Fruit fly (Drosophila melanogaster) whole organism, embryonic: ENCODE results near the gene CG10761.

Experiments
- Adf1 ChIP-seq: fragments of 200-800 bp; sonication (Bioruptor generic); IDR thresholded peaks from 2 replicates; pipeline ENCODE4 v1.3.6; 2022; ENCODE audit warnings: missing biosample characterization, missing genetic modification characterization
- Bteb2 ChIP-seq: fragments of 200-800 bp; sonication (Bioruptor generic); optimal IDR thresholded peaks from 2 replicates; lab custom pipeline; 2016; ENCODE audit warnings: missing biosample characterization, missing genetic modification characterization
- CG1024 ChIP-seq: fragments of 200-800 bp; sonication (Bioruptor generic); IDR thresholded peaks from 2 replicates; pipeline ENCODE4 v1.3.6; 2022; ENCODE audit warnings: missing biosample characterization, missing genetic modification characterization
- CG10267 ChIP-seq: fragments of 200-800 bp; sonication (Bioruptor generic); optimal IDR thresholded peaks from 2 replicates; lab custom pipeline; 2018; ENCODE audit warnings: missing biosample characterization, mild to moderate bottlenecking, missing genetic modification characterization, moderate library complexity
- CG10979 ChIP-seq: fragments of 200-800 bp; sonication (Bioruptor generic); optimal IDR thresholded peaks from 2 replicates; lab custom pipeline; 2018; ENCODE audit warnings: missing biosample characterization, mild to moderate bottlenecking, missing genetic modification characterization, moderate library complexity
- CG11456 ChIP-seq: fragments of 200-800 bp; sonication (Bioruptor generic); IDR thresholded peaks from 3 replicates; pipeline ENCODE4 v1.3.6; 2022; ENCODE audit warnings: missing biosample characterization, missing genetic modification characterization
- CG12071 ChIP-seq: fragments of 200-800 bp; sonication (Bioruptor generic); optimal IDR thresholded peaks from 3 replicates; lab custom pipeline; 2018; ENCODE audit warnings: missing biosample characterization, mild to moderate bottlenecking, missing genetic modification characterization
- CG12219 ChIP-seq: fragments of 200-800 bp; sonication (Bioruptor generic); optimal IDR thresholded peaks from 3 replicates; lab custom pipeline; 2018; ENCODE audit warnings: missing biosample characterization, mild to moderate bottlenecking, missing genetic modification characterization
- CG12744 ChIP-seq: fragments of 200-800 bp; sonication (Bioruptor generic); optimal IDR thresholded peaks from 2 replicates; lab custom pipeline; 2016; ENCODE audit warnings: missing biosample characterization, missing genetic modification characterization
- CG13123 ChIP-seq: fragments of 200-800 bp; sonication (Bioruptor generic); optimal IDR thresholded peaks from 2 replicates; lab custom pipeline; 2016; ENCODE audit warnings: missing biosample characterization, missing genetic modification characterization
- CG14050 ChIP-seq: fragments of 200-800 bp; sonication (Bioruptor generic); IDR thresholded peaks from 3 replicates; pipeline ENCODE4 v1.3.6; 2022; ENCODE audit warnings: missing biosample characterization, missing genetic modification characterization
- CG1529 ChIP-seq: fragments of 200-800 bp; sonication (Bioruptor generic); optimal IDR thresholded peaks from 3 replicates; lab custom pipeline; 2018; ENCODE audit warnings: missing biosample characterization, missing genetic modification characterization
- CG15601 ChIP-seq: fragments of 200-800 bp; sonication (Bioruptor generic); optimal IDR thresholded peaks from 3 replicates; lab custom pipeline; 2019; ENCODE audit warnings: missing biosample characterization, mild to moderate bottlenecking, missing genetic modification characterization, moderate library complexity
- CG1603 ChIP-seq: fragments of 200-800 bp; sonication (Bioruptor generic); optimal IDR thresholded peaks from 2 replicates; lab custom pipeline; 2019; ENCODE audit warnings: missing biosample characterization, mild to moderate bottlenecking, missing genetic modification characterization, moderate library complexity
- CG1647 ChIP-seq: fragments of 200-800 bp; sonication (Bioruptor generic); optimal IDR thresholded peaks from 3 replicates; lab custom pipeline; 2016; ENCODE audit warnings: missing biosample characterization, missing genetic modification characterization
- CG17328 ChIP-seq: fragments of 200-800 bp; sonication (Bioruptor generic); IDR thresholded peaks from 2 replicates; pipeline ENCODE4 v1.3.6; 2022; ENCODE audit warnings: missing biosample characterization, missing genetic modification characterization
- CG1832 ChIP-seq: fragments of 200-800 bp; sonication (Bioruptor generic); optimal IDR thresholded peaks from 2 replicates; lab custom pipeline; 2017; ENCODE audit warnings: missing biosample characterization, mild to moderate bottlenecking, missing genetic modification characterization, inconsistent platforms
- CG3163 ChIP-seq: fragments of 200-800 bp; sonication (Bioruptor generic); optimal IDR thresholded peaks from 3 replicates; lab custom pipeline; 2016; ENCODE audit warnings: missing biosample characterization, missing genetic modification characterization
- CG34224 ChIP-seq: fragments of 200-800 bp; sonication (Bioruptor generic); IDR thresholded peaks from 3 replicates; pipeline ENCODE4 v1.3.6; 2022; ENCODE audit warnings: missing biosample characterization, missing genetic modification characterization; ENCODE audit not compliant: partially characterized antibody
- CG3726 ChIP-seq: fragments of 200-800 bp; sonication (Bioruptor generic); IDR thresholded peaks from 3 replicates; pipeline ENCODE4, ENCODE4 v1.3.6; 2022; ENCODE audit warnings: missing biosample characterization, missing genetic modification characterization
- CG4854 ChIP-seq: fragments of 200-800 bp; sonication (Bioruptor generic); optimal IDR thresholded peaks from 2 replicates; lab custom pipeline; 2016; ENCODE audit warnings: missing biosample characterization, missing genetic modification characterization, inconsistent platforms
- CG7786 ChIP-seq: fragments of 200-800 bp; sonication (Bioruptor generic); optimal IDR thresholded peaks from 2 replicates; lab custom pipeline; 2016; ENCODE audit warnings: missing biosample characterization, missing genetic modification characterization
- D ChIP-seq, 2 experiments: fragments of 200-800 bp in 1 of 2; fragments of >200 bp in 1 of 2; sonication (Bioruptor generic) in 1 of 2; optimal IDR thresholded peaks; 2 replicates in 1 of 2; 3 replicates in 1 of 2; lab custom pipeline; 2017; ENCODE audit warnings: mild to moderate bottlenecking in 1 of 2, missing biosample characterization in 1 of 2, missing genetic modification characterization in 1 of 2, missing genetic modification reagents in 1 of 2
- Deaf1 ChIP-seq: fragments of 200-800 bp; optimal IDR thresholded peaks from 3 replicates; lab custom pipeline; 2019; ENCODE audit warnings: missing biosample characterization, mild to moderate bottlenecking, missing genetic modification characterization, moderate library complexity
- Fer2 ChIP-seq: fragments of 200-800 bp; sonication (Bioruptor generic); optimal IDR thresholded peaks from 2 replicates; lab custom pipeline; 2018; ENCODE audit warnings: missing biosample characterization, mild to moderate bottlenecking, missing genetic modification characterization, moderate library complexity
- HLH4C ChIP-seq: fragments of 200-800 bp; sonication (Bioruptor generic); IDR thresholded peaks from 3 replicates; pipeline ENCODE4 v1.3.6; 2022; ENCODE audit warnings: missing biosample characterization, missing genetic modification characterization; ENCODE audit not compliant: partially characterized antibody
- HmgD ChIP-seq: fragments of 200-800 bp; sonication (Bioruptor generic); optimal IDR thresholded peaks from 3 replicates; lab custom pipeline; 2016; ENCODE audit warnings: missing biosample characterization, missing genetic modification characterization
- Hr78 ChIP-seq, 2 experiments: fragments of 200-800 bp in 1 of 2; fragments of >200 bp in 1 of 2; sonication (Bioruptor generic) in 1 of 2; optimal IDR thresholded peaks; 2 replicates each; lab custom pipeline; 2017 to 2019; ENCODE audit warnings: missing biosample characterization in 2 of 2, missing genetic modification characterization in 2 of 2, mild to moderate bottlenecking in 1 of 2, moderate library complexity in 1 of 2
- Myb ChIP-seq: fragments of 200-800 bp; sonication (Bioruptor generic); optimal IDR thresholded peaks from 2 replicates; lab custom pipeline; 2016; ENCODE audit warnings: missing biosample characterization, missing genetic modification characterization
- NC2α ChIP-seq: fragments of 200-800 bp; sonication (Bioruptor generic); optimal IDR thresholded peaks from 2 replicates; lab custom pipeline; 2016; ENCODE audit warnings: missing biosample characterization, missing genetic modification characterization
- NfI ChIP-seq: fragments of 200-800 bp; sonication (Bioruptor generic); optimal IDR thresholded peaks from 3 replicates; lab custom pipeline; 2018; ENCODE audit warnings: missing biosample characterization, mild to moderate bottlenecking, missing genetic modification characterization, moderate library complexity
- Six4 ChIP-seq: fragments of 200-800 bp; sonication (Bioruptor generic); optimal IDR thresholded peaks from 2 replicates; lab custom pipeline; 2016; ENCODE audit warnings: missing biosample characterization, missing genetic modification characterization
- Sox100B ChIP-seq: fragments of 200-800 bp; sonication (Bioruptor generic); optimal IDR thresholded peaks from 3 replicates; lab custom pipeline; 2018; ENCODE audit warnings: missing biosample characterization, mild to moderate bottlenecking, missing genetic modification characterization
- amos ChIP-seq: fragments of 200-800 bp; sonication (Bioruptor generic); IDR thresholded peaks from 2 replicates; pipeline ENCODE4 v1.3.6; 2022; ENCODE audit warnings: missing biosample characterization, missing genetic modification characterization; ENCODE audit not compliant: partially characterized antibody
- aop ChIP-seq: fragments of 200-800 bp; sonication (Bioruptor generic); IDR thresholded peaks from 2 replicates; pipeline ENCODE4 v1.3.6; 2022; ENCODE audit warnings: missing biosample characterization, missing genetic modification characterization
- ash1 ChIP-seq: fragments of 200-800 bp; sonication (Bioruptor generic); optimal IDR thresholded peaks from 2 replicates; lab custom pipeline; 2018; ENCODE audit warnings: missing biosample characterization, mild to moderate bottlenecking, missing genetic modification characterization
- dan ChIP-seq: fragments of 200-800 bp; sonication (Bioruptor generic); IDR thresholded peaks from 2 replicates; pipeline ENCODE4 v1.3.6; 2022; ENCODE audit warnings: missing biosample characterization, missing genetic modification characterization
- dm ChIP-seq: fragments of 200-800 bp; sonication (Bioruptor generic); optimal IDR thresholded peaks from 3 replicates; lab custom pipeline; 2016; ENCODE audit warnings: missing biosample characterization, missing genetic modification characterization
- dmrt11E ChIP-seq: fragments of 200-800 bp; sonication (Bioruptor generic); optimal IDR thresholded peaks from 3 replicates; lab custom pipeline; 2018; ENCODE audit warnings: missing biosample characterization, mild to moderate bottlenecking, missing genetic modification characterization, moderate library complexity
- eve ChIP-seq, 2 experiments: fragments of >200 bp; optimal IDR thresholded peaks; 2 replicates each; lab custom pipeline; 2017; ENCODE audit warnings: missing biosample characterization in 2 of 2, missing genetic modification characterization in 2 of 2
- ewg ChIP-seq: fragments of 200-800 bp; sonication (Bioruptor generic); optimal IDR thresholded peaks from 3 replicates; lab custom pipeline; 2017; ENCODE audit warnings: mild to moderate bottlenecking, missing biosample characterization, missing genetic modification reagents, missing genetic modification characterization
- fd64A ChIP-seq: fragments of 200-800 bp; sonication (Bioruptor generic); optimal IDR thresholded peaks from 3 replicates; lab custom pipeline; 2018; ENCODE audit warnings: missing biosample characterization, mild to moderate bottlenecking, missing genetic modification characterization
- grn ChIP-seq: fragments of 200-800 bp; sonication (Bioruptor generic); optimal IDR thresholded peaks from 3 replicates; lab custom pipeline; 2017; ENCODE audit warnings: missing biosample characterization, missing genetic modification characterization
- gsb ChIP-seq: fragments of 200-800 bp; sonication (Bioruptor generic); IDR thresholded peaks from 2 replicates; pipeline ENCODE4 v1.3.6; 2022; ENCODE audit warnings: missing biosample characterization, missing genetic modification characterization
- klu ChIP-seq: fragments of 200-800 bp; sonication (Bioruptor generic); IDR thresholded peaks from 2 replicates; pipeline ENCODE4 v1.3.6; 2022; ENCODE audit warnings: missing biosample characterization, missing genetic modification characterization
- nerfin-2 ChIP-seq: fragments of 200-800 bp; sonication (Bioruptor generic); IDR thresholded peaks from 2 replicates; pipeline ENCODE4 v1.3.6; 2022; ENCODE audit warnings: missing biosample characterization, missing genetic modification characterization; ENCODE audit not compliant: partially characterized antibody
- pho ChIP-seq: fragments of 200-800 bp; sonication (Bioruptor generic); optimal IDR thresholded peaks from 2 replicates; lab custom pipeline; 2016; ENCODE audit warnings: missing biosample characterization, missing genetic modification characterization
- schlank ChIP-seq: fragments of 200-800 bp; sonication (Bioruptor generic); optimal IDR thresholded peaks from 2 replicates; lab custom pipeline; 2018; ENCODE audit warnings: missing biosample characterization, mild to moderate bottlenecking, missing genetic modification characterization
- sr ChIP-seq: fragments of 200-800 bp; sonication (Bioruptor generic); IDR thresholded peaks from 3 replicates; pipeline ENCODE4 v1.3.6; 2022; ENCODE audit warnings: missing biosample characterization, missing genetic modification characterization
- sug ChIP-seq: fragments of 200-800 bp; optimal IDR thresholded peaks from 2 replicates; lab custom pipeline; 2019; ENCODE audit warnings: missing biosample characterization, mild to moderate bottlenecking, missing genetic modification characterization, moderate library complexity
- zf30C ChIP-seq: fragments of 200-800 bp; sonication (Bioruptor generic); optimal IDR thresholded peaks from 3 replicates; lab custom pipeline; 2018; ENCODE audit warnings: missing biosample characterization, mild to moderate bottlenecking, missing genetic modification characterization

CG10761 gene

dm6 chrX:8126149-8126548, 36.4 kb downstream of the CG10761 start (continued):
- TF ChIP-seq sr (no peak), CG4854 (GFP tag; lab: Kevin White, UChicago) (no peak), Deaf1 (tag; lab: Kevin White, UChicago) (no peak), Bteb2 (no peak), CG34224 (GFP tag; lab: Robert Waterston, UW) (no peak), HmgD (GFP tag; lab: Kevin White, UChicago) (no peak), dan (GFP tag; lab: Robert Waterston, UW) (no peak), HLH4C (GFP tag; lab: Robert Waterston, UW) (no peak), Sox100B (GFP tag; lab: Kevin White, UChicago) (peak; percentile 57), CG17328 (GFP tag; lab: Robert Waterston, UW) (peak; percentile 81), CG12219 (GFP tag; lab: Kevin White, UChicago) (peak; percentile 40), CG13123 (GFP tag; lab: Kevin White, UChicago) (no peak), eve (GFP tag; optimal IDR thresholded peaks at IDR 0.05; lab: Kevin White, UChicago) (no peak), NfI (GFP tag; lab: Kevin White, UChicago) (peak; percentile 32), pho (no peak), schlank (no peak), dm (GFP tag; lab: Kevin White, UChicago) (no peak), zf30C (no peak), CG15601 (tag; lab: Kevin White, UChicago) (peak; percentile 73), Myb (GFP tag; lab: Kevin White, UChicago) (no peak), nerfin-2 (GFP tag; lab: Robert Waterston, UW) (no peak), Hr78 (GFP tag; optimal IDR thresholded peaks at IDR 0.05; lab: Kevin White, UChicago) (no peak), gsb (GFP tag; lab: Robert Waterston, UW) (no peak), ewg (peak; percentile 67), CG3726 (peak; percentile 54; the same call in 1 of the 3 replicates), D (optimal IDR thresholded peaks at IDR 0.05; lab: Kevin White, UChicago) (no peak), D (GFP tag; optimal IDR thresholded peaks at IDR 0.05; lab: Kevin White, UChicago) (peak; percentile 63), dmrt11E (peak; percentile 61), CG14050 (peak; percentile 38; the same call in 2 of the 3 replicates), aop (GFP tag; lab: Robert Waterston, UW) (no peak), CG1647 (no peak), CG7786 (no peak), CG12071 (GFP tag; lab: Kevin White, UChicago) (peak; percentile 20), Fer2 (no peak), klu (no peak), CG10979 (peak; percentile 80), grn (peak; percentile 6), amos (GFP tag; lab: Robert Waterston, UW) (no peak), Six4 (peak; percentile 15), NC2α (GFP tag; lab: Kevin White, UChicago) (no peak), CG1603 (tag; lab: Kevin White, UChicago) (peak; percentile 84), CG3163 (GFP tag; lab: Kevin White, UChicago) (no peak), CG10267 (peak; percentile 57), CG1529 (GFP tag; lab: Kevin White, UChicago) (peak; percentile 56), sug (no peak), ash1 (GFP tag; lab: Kevin White, UChicago) (no peak), CG1832 (GFP tag; lab: Kevin White, UChicago) (no peak), Adf1 (GFP tag; lab: Robert Waterston, UW) (no peak), CG1024 (GFP tag; lab: Robert Waterston, UW) (0 out of 2 replicates have a peak, but pooled peaks have one; percentile 26), fd64A (GFP tag; lab: Kevin White, UChicago) (peak; percentile 47), CG11456 (no peak), CG12744 (GFP tag; lab: Kevin White, UChicago) (no peak)
